Worm (Caenorhabditis elegans) whole organism, L1 larva: ENCODE results near the gene clec-88.

ENCODE experiments used
- aha-1 ChIP-seq: fragments of 150-350 bp; optimal IDR thresholded peaks from 2 replicates; lab custom pipeline; 2014; ENCODE audit warnings: missing biosample characterization, missing genetic modification characterization
- blmp-1 ChIP-seq: fragments of 150-350 bp; optimal IDR thresholded peaks from 2 replicates; lab custom pipeline; 2014; ENCODE audit warnings: missing biosample characterization, missing genetic modification characterization
- ceh-8 ChIP-seq: fragments of 200-800 bp; sonication (Bioruptor generic); optimal IDR thresholded peaks from 2 replicates; lab custom pipeline; 2018; ENCODE audit warnings: mild to moderate bottlenecking, missing genetic modification characterization, moderate library complexity, missing compliant biosample characterization
- dpl-1 ChIP-seq, 3 experiments: fragments of 150-350 bp in 2 of 3; sonication (generic microtip) in 1 of 3; optimal IDR thresholded peaks; 2 replicates each; lab custom pipeline; 2014 to 2017; ENCODE audit warnings: missing biosample characterization in 3 of 3, missing genetic modification characterization in 3 of 3, missing genetic modification reagents in 3 of 3
- efl-1 ChIP-seq, 4 experiments: fragments of 150-350 bp; optimal IDR thresholded peaks in 3 of 4; peaks in 1 of 4; 1 replicate in 1 of 4; 2 replicates in 3 of 4; lab custom pipeline; 2014; ENCODE audit warnings: missing biosample characterization in 2 of 4, missing genetic modification characterization in 2 of 4, missing genetic modification reagents in 2 of 4
- elt-2 ChIP-seq: sonication (generic microtip); optimal IDR thresholded peaks from 2 replicates; lab custom pipeline; 2016; ENCODE audit warnings: missing genetic modification characterization, mild to moderate bottlenecking, inconsistent platforms, missing compliant biosample characterization, missing genetic modification reagents
- elt-3 ChIP-seq, 6 experiments: fragments of 150-350 bp in 1 of 6; sonication (generic microtip); optimal IDR thresholded peaks; 2 replicates each; lab custom pipeline; 2017 to 2018; ENCODE audit warnings: missing biosample characterization in 6 of 6, missing genetic modification characterization in 6 of 6, inconsistent platforms in 1 of 6
- hlh-17 ChIP-seq: fragments of 200-800 bp; sonication (Bioruptor generic); optimal IDR thresholded peaks from 2 replicates; lab custom pipeline; 2018; ENCODE audit warnings: missing genetic modification characterization, mild to moderate bottlenecking, missing compliant biosample characterization, moderate library complexity, borderline replicate concordance
- lin-14 ChIP-seq: fragments of 200-800 bp; sonication (Bioruptor generic); optimal IDR thresholded peaks from 2 replicates; lab custom pipeline; 2018; ENCODE audit warnings: mild to moderate bottlenecking, missing genetic modification characterization, moderate library complexity, missing compliant biosample characterization
- lin-35 ChIP-seq, 2 experiments: fragments of 150-350 bp; optimal IDR thresholded peaks; 2 replicates each; lab custom pipeline; 2014; ENCODE audit warnings: missing biosample characterization in 2 of 2, missing genetic modification characterization in 2 of 2, missing genetic modification reagents in 2 of 2
- nhr-237 ChIP-seq: fragments of 150-350 bp; optimal IDR thresholded peaks from 2 replicates; lab custom pipeline; 2014; ENCODE audit warnings: missing biosample characterization, missing genetic modification characterization
- pax-3 ChIP-seq: fragments of 200-800 bp; sonication (Bioruptor generic); optimal IDR thresholded peaks from 2 replicates; lab custom pipeline; 2018; ENCODE audit warnings: mild to moderate bottlenecking, missing genetic modification characterization, moderate library complexity, missing compliant biosample characterization
- sup-37 ChIP-seq: fragments of 200-800 bp; sonication (Bioruptor generic); optimal IDR thresholded peaks from 2 replicates; lab custom pipeline; 2018; ENCODE audit warnings: mild to moderate bottlenecking, missing genetic modification characterization, missing compliant biosample characterization
- unc-62 ChIP-seq: fragments of 150-350 bp; optimal IDR thresholded peaks from 2 replicates; lab custom pipeline; 2014; ENCODE audit warnings: missing biosample characterization, missing genetic modification reagents, missing genetic modification characterization
- xbp-1 ChIP-seq: sonication (generic microtip); optimal IDR thresholded peaks from 2 replicates; lab custom pipeline; 2016; ENCODE audit warnings: missing genetic modification characterization, missing compliant biosample characterization
- ztf-4 ChIP-seq: fragments of 150-350 bp; optimal IDR thresholded peaks from 2 replicates; lab custom pipeline; 2014; ENCODE audit warnings: missing biosample characterization, missing genetic modification characterization

clec-88 gene

DNA sequence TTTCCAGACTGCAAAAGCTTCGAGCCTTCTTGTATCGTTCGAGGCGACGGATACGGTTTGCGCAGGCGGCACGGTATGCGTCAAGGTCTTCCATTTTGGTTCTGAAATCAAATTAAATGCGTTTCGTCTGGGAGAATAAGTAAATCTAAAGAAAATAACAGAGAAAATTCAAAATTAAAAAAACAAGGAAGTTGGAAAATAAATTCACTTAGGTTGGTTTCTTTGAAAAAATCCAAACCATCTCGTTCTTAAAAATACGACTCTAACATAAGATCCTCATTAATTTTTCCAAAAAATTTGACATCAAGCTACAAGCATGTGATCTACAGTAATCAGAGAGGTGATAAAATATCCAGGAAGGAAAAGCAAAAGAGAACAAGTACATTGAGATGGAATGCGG, 44.7 kb downstream of the clec-88 start, which contains the start of gene T25D10.4:
TSS of gene T25D10.4 (minus strand) at position 101 of the 400 bp plus-strand sequence.
- TF ChIP-seq nhr-237 (no peak), efl-1 (optimal IDR thresholded peaks at IDR 0.05; lab: Kevin White, UChicago) (no peak), efl-1 (GFP tag; optimal IDR thresholded peaks at IDR 0.05 in 1 of 2; lab: Kevin White, UChicago) (no peak), dpl-1 (GFP tag; optimal IDR thresholded peaks at IDR 0.05; lab: Kevin White, UChicago) (no peak), aha-1 (no peak)
- TF ChIP-seq, all 84 proteins: peak for 0

DNA sequence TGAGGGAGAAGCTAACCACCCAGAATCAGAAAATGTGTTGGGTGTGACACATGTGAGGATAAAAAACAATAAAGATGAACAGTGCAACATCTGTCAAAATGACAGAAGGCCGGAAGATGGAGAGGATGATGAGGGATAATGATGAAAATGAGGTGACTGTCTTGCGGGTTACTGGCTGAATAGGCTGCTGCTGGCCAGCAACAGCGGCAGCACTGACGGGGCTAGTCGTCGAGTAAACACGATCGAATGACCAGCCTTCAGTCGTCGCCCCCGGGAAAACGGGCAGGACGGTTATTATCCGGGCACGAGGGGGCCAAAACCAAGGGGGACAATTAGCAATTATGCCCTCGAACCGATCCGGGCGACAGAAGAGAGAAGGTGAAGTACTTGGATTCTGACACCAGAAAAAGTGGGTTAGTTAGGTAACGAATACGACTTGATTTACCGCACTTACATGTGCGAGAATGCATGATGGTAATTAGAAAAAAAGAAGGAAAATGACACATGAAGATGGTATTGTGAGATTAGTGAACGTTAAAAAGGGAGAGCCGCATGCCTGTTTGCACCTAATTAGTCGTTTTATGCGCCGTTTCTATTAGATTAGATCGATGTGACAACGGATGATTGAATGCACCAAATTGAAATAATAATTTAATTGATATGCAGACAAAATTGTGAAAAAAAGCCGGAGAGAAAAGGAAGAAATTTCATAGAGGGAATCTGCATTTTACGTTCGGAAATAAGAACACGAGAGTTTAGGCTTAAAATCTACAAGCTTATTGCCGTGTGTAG, 46.3 kb downstream of the clec-88 start:
- TF ChIP-seq efl-1 (optimal IDR thresholded peaks at IDR 0.05; lab: Kevin White, UChicago) (no peak), efl-1 (GFP tag; optimal IDR thresholded peaks at IDR 0.05 in 1 of 2; lab: Kevin White, UChicago) (peak in 1 of 2 experiments; percentile 43), unc-62 (GFP tag; lab: Kevin White, UChicago) (no peak), ceh-8 (GFP tag; lab: Kevin White, UChicago) (no peak), blmp-1 (peak; percentile 1)

DNA sequence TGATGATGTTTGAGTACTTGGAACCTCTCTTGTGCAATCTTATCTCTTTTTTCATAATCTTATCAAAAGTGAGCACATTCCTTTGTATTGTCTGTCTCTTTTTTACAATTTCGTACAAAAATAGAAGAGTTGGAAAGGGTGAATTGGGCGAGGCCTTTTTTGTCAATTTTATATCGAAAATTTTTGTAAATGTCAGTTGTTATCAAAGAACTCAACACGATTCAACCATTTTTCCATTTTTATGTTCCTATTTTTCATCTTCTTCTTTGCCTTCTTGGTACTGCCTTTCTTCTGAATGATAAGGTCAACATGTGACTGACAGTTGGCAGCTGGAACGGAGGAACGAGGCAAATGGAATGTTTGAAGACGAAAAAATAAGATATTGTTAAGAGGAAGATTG, 48.3 kb downstream of the clec-88 start:
- TF ChIP-seq lin-35 (GFP tag; optimal IDR thresholded peaks at IDR 0.05; lab: Kevin White, UChicago) (peak in 1 of 2 experiments; percentile 22), elt-3 (tag; optimal IDR thresholded peaks at IDR 0.05; lab: Kevin White, UChicago) (peak in 1 of 6 experiments; percentile 61), ztf-4 (tag; lab: Kevin White, UChicago) (no peak), hlh-17 (GFP tag; lab: Kevin White, UChicago) (no peak), elt-2 (tag; lab: Kevin White, UChicago) (peak; percentile 89), xbp-1 (tag; lab: Kevin White, UChicago) (no peak), lin-14 (GFP tag; lab: Kevin White, UChicago) (peak; percentile 43), sup-37 (GFP tag; lab: Kevin White, UChicago) (no peak), pax-3 (peak; percentile 28)
